Fruit fly (Drosophila melanogaster) whole organism, prepupa: ENCODE measurements around the gene CG15891.

Experiments used
- Blimp-1 ChIP-seq: fragments of 200-800 bp; sonication (Bioruptor generic); optimal IDR thresholded peaks from 3 replicates; lab custom pipeline; 2017; ENCODE audit warnings: missing biosample characterization, missing genetic modification characterization, mild to moderate bottlenecking, moderate library complexity, missing genetic modification reagents
- CG10631 ChIP-seq: fragments of 200-800 bp; sonication (Bioruptor generic); optimal IDR thresholded peaks from 2 replicates; lab custom pipeline; 2016; ENCODE audit warnings: missing biosample characterization, missing genetic modification characterization
- CG10669 ChIP-seq: fragments of 200-800 bp; sonication (Bioruptor generic); optimal IDR thresholded peaks from 3 replicates; lab custom pipeline; 2018; ENCODE audit warnings: missing biosample characterization, mild to moderate bottlenecking, missing genetic modification characterization, moderate library complexity
- CG11294 ChIP-seq: fragments of 200-800 bp; sonication (Bioruptor generic); IDR thresholded peaks from 2 replicates; pipeline ENCODE4 v1.3.6; 2022; ENCODE audit warnings: missing biosample characterization, missing genetic modification characterization
- CG11762 ChIP-seq: fragments of 200-800 bp; sonication (Bioruptor generic); optimal IDR thresholded peaks from 3 replicates; lab custom pipeline; 2016; ENCODE audit warnings: missing biosample characterization, missing genetic modification characterization; ENCODE audit not compliant: insufficient read depth
- CG15336 ChIP-seq: fragments of 200-800 bp; sonication (Bioruptor generic); IDR thresholded peaks from 2 replicates; pipeline ENCODE4 v1.3.6; 2022; ENCODE audit warnings: missing biosample characterization, missing genetic modification characterization
- CG1621 ChIP-seq: fragments of 200-800 bp; sonication (Bioruptor generic); optimal IDR thresholded peaks from 3 replicates; lab custom pipeline; 2018; ENCODE audit warnings: missing biosample characterization, mild to moderate bottlenecking, missing genetic modification characterization
- CG3032 ChIP-seq: fragments of 200-800 bp; optimal IDR thresholded peaks from 2 replicates; lab custom pipeline; 2019; ENCODE audit warnings: missing biosample characterization, mild to moderate bottlenecking, missing genetic modification characterization, moderate library complexity
- CG32006 ChIP-seq: fragments of 200-800 bp; sonication (Bioruptor generic); optimal IDR thresholded peaks from 3 replicates; lab custom pipeline; 2017; ENCODE audit warnings: missing biosample characterization, mild to moderate bottlenecking, missing genetic modification characterization
- CG34406 ChIP-seq: fragments of 200-800 bp; sonication (Bioruptor generic); optimal IDR thresholded peaks from 3 replicates; lab custom pipeline; 2016; ENCODE audit warnings: missing biosample characterization, missing genetic modification characterization
- CG3919 ChIP-seq: fragments of 200-800 bp; sonication (Bioruptor generic); optimal IDR thresholded peaks from 3 replicates; lab custom pipeline; 2016; ENCODE audit warnings: missing biosample characterization, missing genetic modification characterization
- CG4318 ChIP-seq: fragments of 200-800 bp; sonication (Bioruptor generic); optimal IDR thresholded peaks from 3 replicates; lab custom pipeline; 2017; ENCODE audit warnings: missing biosample characterization, mild to moderate bottlenecking, missing genetic modification characterization
- CG6163 ChIP-seq: fragments of 200-800 bp; sonication (Bioruptor generic); IDR thresholded peaks from 3 replicates; pipeline ENCODE4 v1.3.6; 2022; ENCODE audit warnings: missing biosample characterization, missing genetic modification characterization
- CG6276 ChIP-seq: fragments of 200-800 bp; sonication (Bioruptor generic); optimal IDR thresholded peaks from 2 replicates; lab custom pipeline; 2017; ENCODE audit warnings: missing biosample characterization, mild to moderate bottlenecking, missing genetic modification characterization
- CG6792 ChIP-seq: fragments of 200-800 bp; sonication (Bioruptor generic); optimal IDR thresholded peaks from 3 replicates; lab custom pipeline; 2016; ENCODE audit warnings: missing biosample characterization, missing genetic modification characterization
- CG6808 ChIP-seq: fragments of 200-800 bp; sonication (Bioruptor generic); optimal IDR thresholded peaks from 3 replicates; lab custom pipeline; 2017; ENCODE audit warnings: missing biosample characterization, missing genetic modification characterization, mild to moderate bottlenecking, moderate library complexity, missing genetic modification reagents
- CG6854 ChIP-seq: fragments of 200-800 bp; sonication (Bioruptor generic); optimal IDR thresholded peaks from 2 replicates; lab custom pipeline; 2017; ENCODE audit warnings: missing biosample characterization, mild to moderate bottlenecking, missing genetic modification characterization
- CG8632 ChIP-seq: fragments of 200-800 bp; sonication (Bioruptor generic); optimal IDR thresholded peaks from 3 replicates; lab custom pipeline; 2016; ENCODE audit warnings: missing biosample characterization, missing genetic modification characterization
- CG9139 ChIP-seq: fragments of 200-800 bp; sonication (Bioruptor generic); optimal IDR thresholded peaks from 3 replicates; lab custom pipeline; 2017; ENCODE audit warnings: missing biosample characterization, mild to moderate bottlenecking, missing genetic modification characterization
- Eip75B ChIP-seq: fragments of 200-800 bp; sonication (Bioruptor generic); optimal IDR thresholded peaks from 3 replicates; lab custom pipeline; 2016; ENCODE audit warnings: missing biosample characterization, missing genetic modification characterization
- Eip78C ChIP-seq: fragments of 200-800 bp; sonication (Bioruptor generic); peaks from one replicate; lab custom pipeline; 2016; ENCODE audit warnings: missing biosample characterization, missing genetic modification characterization
- Eip93F ChIP-seq: fragments of 200-800 bp; sonication (Bioruptor generic); optimal IDR thresholded peaks from 2 replicates; lab custom pipeline; 2016; ENCODE audit warnings: missing biosample characterization, mild to moderate bottlenecking, missing genetic modification characterization
- Ets96B ChIP-seq: fragments of 200-800 bp; optimal IDR thresholded peaks from 2 replicates; lab custom pipeline; 2019; ENCODE audit warnings: missing biosample characterization, mild to moderate bottlenecking, missing genetic modification characterization, moderate library complexity
- Hr38 ChIP-seq: sonication (Bioruptor generic); optimal IDR thresholded peaks from 2 replicates; lab custom pipeline; 2016; ENCODE audit warnings: missing biosample characterization, missing genetic modification characterization
- Hr4 ChIP-seq: fragments of 200-800 bp; sonication (Bioruptor generic); optimal IDR thresholded peaks from 3 replicates; lab custom pipeline; 2016; ENCODE audit warnings: missing biosample characterization, missing genetic modification characterization
- Lpt ChIP-seq: fragments of 200-800 bp; sonication (Bioruptor generic); optimal IDR thresholded peaks from 3 replicates; lab custom pipeline; 2016; ENCODE audit warnings: missing biosample characterization, missing genetic modification characterization
- Met ChIP-seq: fragments of 200-800 bp; sonication (Bioruptor generic); optimal IDR thresholded peaks from 3 replicates; lab custom pipeline; 2016; ENCODE audit warnings: missing biosample characterization, missing genetic modification characterization
- OdsH ChIP-seq: fragments of 200-800 bp; sonication (Bioruptor generic); optimal IDR thresholded peaks from 3 replicates; lab custom pipeline; 2016; ENCODE audit warnings: missing biosample characterization, missing genetic modification characterization
- Smox ChIP-seq: fragments of 200-800 bp; sonication (Bioruptor generic); optimal IDR thresholded peaks from 3 replicates; lab custom pipeline; 2016; ENCODE audit warnings: missing biosample characterization, missing genetic modification characterization
- Sox102F ChIP-seq: fragments of 200-800 bp; sonication (Bioruptor generic); optimal IDR thresholded peaks from 2 replicates; lab custom pipeline; 2016; ENCODE audit warnings: missing biosample characterization, mild to moderate bottlenecking, missing genetic modification characterization
- Sox14 ChIP-seq: fragments of 200-800 bp; sonication (Bioruptor generic); optimal IDR thresholded peaks from 3 replicates; lab custom pipeline; 2016; ENCODE audit warnings: missing biosample characterization, missing genetic modification characterization
- achi ChIP-seq: fragments of 200-800 bp; sonication (Bioruptor generic); optimal IDR thresholded peaks from 3 replicates; lab custom pipeline; 2016; ENCODE audit warnings: missing biosample characterization, missing genetic modification characterization
- cyc ChIP-seq: fragments of 200-800 bp; sonication (Bioruptor generic); optimal IDR thresholded peaks from 3 replicates; lab custom pipeline; 2016; ENCODE audit warnings: missing biosample characterization, missing genetic modification characterization
- dac ChIP-seq: fragments of 200-800 bp; sonication (Bioruptor generic); optimal IDR thresholded peaks from 2 replicates; lab custom pipeline; 2017; ENCODE audit warnings: missing biosample characterization, mild to moderate bottlenecking, missing genetic modification characterization
- eg ChIP-seq: fragments of 200-800 bp; sonication (Bioruptor generic); IDR thresholded peaks from 3 replicates; pipeline ENCODE4 v1.3.6; 2022; ENCODE audit warnings: missing biosample characterization, missing genetic modification characterization
- fd59A ChIP-seq: fragments of 200-800 bp; sonication (Bioruptor generic); optimal IDR thresholded peaks from 2 replicates; lab custom pipeline; 2017; ENCODE audit warnings: missing biosample characterization, mild to moderate bottlenecking, missing genetic modification characterization, missing genetic modification reagents
- fkh ChIP-seq: fragments of 200-800 bp; sonication (Bioruptor generic); optimal IDR thresholded peaks from 3 replicates; lab custom pipeline; 2017; ENCODE audit warnings: missing biosample characterization, mild to moderate bottlenecking, missing genetic modification characterization, moderate library complexity
- lz ChIP-seq: fragments of 200-800 bp; sonication (Bioruptor generic); optimal IDR thresholded peaks from 3 replicates; lab custom pipeline; 2016; ENCODE audit warnings: missing biosample characterization, missing genetic modification characterization
- net ChIP-seq: fragments of 200-800 bp; sonication (Bioruptor generic); optimal IDR thresholded peaks from 3 replicates; lab custom pipeline; 2016; ENCODE audit warnings: missing biosample characterization, missing genetic modification characterization
- pdm3 ChIP-seq: fragments of 200-800 bp; sonication (Bioruptor generic); optimal IDR thresholded peaks from 3 replicates; lab custom pipeline; 2016; ENCODE audit warnings: missing biosample characterization, missing genetic modification characterization
- salr ChIP-seq, 2 experiments: fragments of 200-800 bp; sonication (Bioruptor generic); optimal IDR thresholded peaks; 3 replicates each; lab custom pipeline; 2016 to 2018; ENCODE audit warnings: missing biosample characterization in 2 of 2, missing genetic modification characterization in 2 of 2, mild to moderate bottlenecking in 1 of 2
- spab ChIP-seq: fragments of 200-800 bp; sonication (Bioruptor generic); optimal IDR thresholded peaks from 2 replicates; lab custom pipeline; 2017; ENCODE audit warnings: missing biosample characterization, mild to moderate bottlenecking, missing genetic modification characterization, missing genetic modification reagents
- svp ChIP-seq: fragments of 200-800 bp; sonication (Bioruptor generic); peaks from one replicate; lab custom pipeline; 2016; ENCODE audit warnings: missing biosample characterization, missing genetic modification characterization
- topi ChIP-seq: fragments of 200-800 bp; sonication (Bioruptor generic); optimal IDR thresholded peaks from 3 replicates; lab custom pipeline; 2016; ENCODE audit warnings: missing biosample characterization, missing genetic modification characterization
- vri ChIP-seq: fragments of 200-800 bp; sonication (Bioruptor generic); optimal IDR thresholded peaks from 3 replicates; lab custom pipeline; 2016; ENCODE audit warnings: missing biosample characterization, mild to moderate bottlenecking, missing genetic modification characterization

CG15891 gene

DNA sequence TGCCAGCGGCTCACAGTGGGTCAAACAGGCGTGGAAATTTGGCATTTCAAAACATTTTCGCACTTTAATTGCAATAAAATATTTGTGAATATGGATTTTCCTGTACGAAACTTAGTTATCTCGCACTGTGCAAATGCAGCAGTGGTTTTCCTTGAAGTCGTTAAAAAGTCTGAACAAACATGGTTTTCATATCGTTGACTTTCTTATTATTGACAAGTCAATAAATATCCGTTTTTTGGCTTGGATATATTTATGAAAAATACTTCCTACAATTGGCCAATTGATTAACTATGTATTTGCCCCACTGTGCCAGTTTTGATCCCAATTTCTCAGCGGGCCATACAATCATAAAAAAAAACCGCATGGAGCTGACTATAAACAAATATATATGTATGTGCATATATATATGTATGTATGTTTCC is 29.7 kb downstream of the CG15891 start (continued):
- TF ChIP-seq CG10669 (peak; percentile 88), fkh (GFP tag; lab: Kevin White, UChicago) (peak; percentile 65), CG10631 (GFP tag; lab: Kevin White, UChicago) (peak; percentile 92), CG34406 (peak; percentile 93), CG11294 (GFP tag; lab: Robert Waterston, UW) (peak; percentile 90), CG6163 (peak; percentile 91), svp (peak; percentile 94), vri (peak; percentile 82), Blimp-1 (GFP tag; lab: Kevin White, UChicago) (peak; percentile 44), topi (GFP tag; lab: Kevin White, UChicago) (peak; percentile 92), lz (GFP tag; lab: Kevin White, UChicago) (peak; percentile 92), CG6808 (GFP tag; lab: Kevin White, UChicago) (peak; percentile 83), spab (GFP tag; lab: Kevin White, UChicago) (peak; percentile 85), CG8632 (GFP tag; lab: Kevin White, UChicago) (peak; percentile 94), Sox102F (GFP tag; lab: Kevin White, UChicago) (peak; percentile 91), Eip78C (GFP tag; lab: Kevin White, UChicago) (peak; percentile 98), CG11762 (GFP tag; lab: Kevin White, UChicago) (peak; percentile 92), CG1621 (tag; lab: Kevin White, UChicago) (peak; percentile 86), Eip75B (peak; percentile 94), eg (peak; percentile 93), pdm3 (GFP tag; lab: Kevin White, UChicago) (peak; percentile 96), CG4318 (GFP tag; lab: Kevin White, UChicago) (peak; percentile 96), CG9139 (GFP tag; lab: Kevin White, UChicago) (peak; percentile 73), Hr38 (GFP tag; lab: Kevin White, UChicago) (peak; percentile 64), cyc (GFP tag; lab: Kevin White, UChicago) (peak; percentile 85), CG32006 (GFP tag; lab: Kevin White, UChicago) (peak; percentile 98), CG6792 (GFP tag; lab: Kevin White, UChicago) (peak; percentile 93)

DNA sequence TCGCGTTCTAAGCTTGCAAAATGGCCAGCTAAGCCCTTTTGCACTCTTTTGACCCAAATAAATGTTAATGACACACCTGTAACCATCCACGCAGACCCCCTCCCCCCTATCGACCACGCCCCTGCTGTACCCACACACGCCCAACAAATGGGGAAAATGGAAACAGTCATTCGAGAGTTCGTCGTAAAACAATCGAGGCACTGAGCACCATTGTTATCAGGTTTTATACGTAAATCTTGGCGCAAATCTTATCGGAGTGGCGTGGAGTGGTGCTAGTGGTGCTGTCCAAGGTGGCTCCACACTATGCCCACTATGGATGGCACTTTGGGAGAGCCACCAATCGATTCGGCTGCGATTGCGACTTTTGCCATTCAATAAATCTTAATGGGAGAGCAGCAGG is 30.7 kb downstream of the CG15891 start:
- TF ChIP-seq CG6276 (GFP tag; lab: Kevin White, UChicago): no peak
- TF ChIP-seq, all 60 proteins: peak for 0

DNA sequence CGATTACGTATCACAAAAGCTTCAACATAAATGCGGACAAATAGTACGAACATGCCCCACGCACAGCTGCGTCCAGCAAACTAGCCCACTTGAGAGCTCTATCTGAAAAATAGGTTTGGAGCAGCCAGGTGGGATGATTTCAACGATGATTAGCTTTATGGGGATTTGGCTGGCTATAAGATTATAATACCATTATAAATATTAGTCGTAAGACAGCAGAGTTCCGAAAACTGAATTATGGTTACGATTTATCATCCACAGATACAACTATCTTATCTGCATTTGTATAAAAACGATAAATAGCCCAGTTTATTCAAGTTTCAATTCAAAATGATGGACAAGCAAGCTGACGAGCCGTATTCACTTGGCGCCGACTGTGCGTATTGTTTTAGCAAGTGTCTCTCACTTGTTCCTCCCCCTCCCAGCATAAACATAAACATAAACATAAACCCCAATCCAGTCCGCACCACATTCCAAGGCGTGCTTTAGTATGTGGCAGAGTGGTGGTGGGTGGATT is 31.5 kb downstream of the CG15891 start:
- TF ChIP-seq CG15336 (GFP tag; lab: Robert Waterston, UW): peak; percentile 77
- no peak for TF ChIP-seq Sox102F (GFP tag; lab: Kevin White, UChicago)
- TF ChIP-seq fd59A (GFP tag; lab: Kevin White, UChicago): peak; percentile 18
- TF ChIP-seq OdsH (GFP tag; lab: Kevin White, UChicago): peak; percentile 22
- TF ChIP-seq CG6276 (GFP tag; lab: Kevin White, UChicago): peak; percentile 79
- peak; percentile 68 for TF ChIP-seq svp
- peak; percentile 19 for TF ChIP-seq CG3919 (GFP tag; lab: Kevin White, UChicago)
- TF ChIP-seq CG8632 (GFP tag; lab: Kevin White, UChicago): no peak
- no peak for TF ChIP-seq spab (GFP tag; lab: Kevin White, UChicago)
- TF ChIP-seq CG6163: no peak
- TF ChIP-seq Sox14 (GFP tag; lab: Kevin White, UChicago): peak; percentile 19
- TF ChIP-seq CG10669: peak; percentile 21
- peak; percentile 8 for TF ChIP-seq CG6792 (GFP tag; lab: Kevin White, UChicago)
- TF ChIP-seq Eip93F (GFP tag; lab: Kevin White, UChicago): no peak
- peak; percentile 15 for TF ChIP-seq CG11762 (GFP tag; lab: Kevin White, UChicago)
- peak; percentile 11 for TF ChIP-seq CG4318 (GFP tag; lab: Kevin White, UChicago)
- TF ChIP-seq Lpt (GFP tag; lab: Kevin White, UChicago): peak; percentile 24
- TF ChIP-seq Met (GFP tag; lab: Kevin White, UChicago): peak; percentile 5
- peak in 1 of 2 experiments; percentile 25 for TF ChIP-seq salr (GFP tag; optimal IDR thresholded peaks at IDR 0.05; lab: Kevin White, UChicago)
- no peak for TF ChIP-seq vri
- peak; percentile 55 for TF ChIP-seq dac (GFP tag; lab: Kevin White, UChicago)
- TF ChIP-seq Hr4: peak; percentile 67
- peak; percentile 52 for TF ChIP-seq pdm3 (GFP tag; lab: Kevin White, UChicago)
- TF ChIP-seq Hr38 (GFP tag; lab: Kevin White, UChicago): no peak
- TF ChIP-seq Ets96B (tag; lab: Kevin White, UChicago): peak; percentile 36
- TF ChIP-seq eg: peak; percentile 53; the same call in 2 of the 3 replicates
- peak; percentile 17 for TF ChIP-seq lz (GFP tag; lab: Kevin White, UChicago)
- peak; percentile 37 for TF ChIP-seq achi (GFP tag; lab: Kevin White, UChicago)
- TF ChIP-seq net (GFP tag; lab: Kevin White, UChicago): peak; percentile 43
- TF ChIP-seq CG6854: no peak
- peak; percentile 5 for TF ChIP-seq CG3032
- no peak for TF ChIP-seq cyc (GFP tag; lab: Kevin White, UChicago)
- TF ChIP-seq Smox (GFP tag; lab: Kevin White, UChicago): no peak
